Worm (Caenorhabditis elegans): ENCODE results near the gene ifo-1.

Gene ifo-1

DNA sequence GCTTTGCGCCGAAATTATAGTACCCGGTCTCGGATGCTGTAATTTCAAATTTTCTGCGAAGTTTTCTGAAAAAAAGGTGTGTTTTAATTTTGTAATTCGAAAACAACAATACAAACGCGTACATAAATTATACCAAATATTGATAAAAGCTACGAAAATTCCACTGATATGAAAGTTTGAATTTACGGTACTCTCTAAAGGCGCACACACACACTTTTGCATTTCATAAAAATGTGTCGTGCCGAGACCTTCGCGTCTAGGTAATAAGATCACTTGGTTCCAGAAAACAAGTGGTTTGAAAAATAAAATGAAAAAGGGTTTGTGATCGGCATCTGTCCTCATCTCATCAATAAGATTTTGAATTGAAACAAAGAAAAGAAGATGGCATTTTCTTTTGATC lies 15.6 kb downstream of the ifo-1 start:
- TF ChIP-seq nhr-23 (tag; optimal IDR thresholded peaks at IDR 0.05) (no peak), nhr-6 (tag; optimal IDR thresholded peaks at IDR 0.05) (no peak), mdl-1 (tag; optimal IDR thresholded peaks at IDR 0.05) (no peak), egl-27 (tag; optimal IDR thresholded peaks at IDR 0.05) (no peak), aly-2 (tag; optimal IDR thresholded peaks at IDR 0.05) (no peak), sma-3 (GFP tag; optimal IDR thresholded peaks at IDR 0.05) (no peak), R02D3.7 (tag; optimal IDR thresholded peaks at IDR 0.05) (no peak), nhr-25 (tag; optimal IDR thresholded peaks at IDR 0.05) (no peak), unc-39 (tag; optimal IDR thresholded peaks at IDR 0.05) (no peak), lsy-2 (tag; optimal IDR thresholded peaks at IDR 0.05) (no peak), lin-13 (GFP tag; optimal IDR thresholded peaks at IDR 0.05) (no peak), snpc-4 (tag; optimal IDR thresholded peaks at IDR 0.05) (no peak), lin-39 (tag; optimal IDR thresholded peaks at IDR 0.05) (no peak), zag-1 (tag; optimal IDR thresholded peaks at IDR 0.05) (no peak)

DNA sequence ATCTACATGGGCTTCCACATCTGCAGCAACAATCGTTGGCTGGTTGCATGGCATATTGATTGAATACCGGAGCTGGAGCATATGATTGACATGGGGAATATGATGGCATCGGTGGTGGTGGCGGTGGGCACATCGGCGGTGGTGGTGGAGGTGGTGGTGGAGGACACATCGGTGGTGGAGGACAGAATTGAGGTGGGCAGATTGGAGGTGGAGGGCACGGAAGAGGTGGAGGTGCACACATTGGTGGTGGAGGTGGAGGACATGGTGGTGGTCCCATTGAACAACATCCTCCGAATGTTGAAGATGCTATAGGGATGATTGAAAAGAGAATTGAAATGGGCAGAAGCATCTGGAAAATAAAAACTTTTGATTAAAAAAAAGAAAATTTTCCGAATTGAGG lies 16.1 kb downstream of the ifo-1 start, which contains the start of gene grl-4:
grl-4 (minus strand) TSS at position 351 of the 400 bp plus-strand sequence.
- TF ChIP-seq Y55F3AM.14 (GFP tag; optimal IDR thresholded peaks at IDR 0.05): peak; percentile 3
- TF ChIP-seq nhr-6 (tag; optimal IDR thresholded peaks at IDR 0.05): no peak

DNA sequence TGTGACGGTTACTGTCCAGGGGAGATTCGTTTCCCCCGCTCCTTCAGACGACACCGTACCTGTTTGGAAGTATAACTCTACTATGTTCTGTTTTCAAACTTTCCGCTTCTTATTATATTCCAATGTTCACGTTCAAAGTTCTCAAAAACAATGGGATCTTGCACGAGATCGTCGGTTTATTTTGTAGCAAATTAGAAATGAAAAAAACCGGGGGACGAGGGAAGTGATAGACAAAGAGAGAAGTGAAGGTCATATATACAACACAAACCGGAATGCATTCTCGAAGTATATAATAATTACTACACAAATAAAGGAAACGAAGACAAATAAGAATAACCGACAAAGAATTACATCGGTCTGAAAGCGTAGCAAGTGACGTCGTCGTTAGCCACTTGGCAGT lies 16.8 kb downstream of the ifo-1 start:
- TF ChIP-seq snpc-4 (tag; optimal IDR thresholded peaks at IDR 0.05) (no peak), peb-1 (tag; optimal IDR thresholded peaks at IDR 0.05) (no peak), aly-2 (tag; optimal IDR thresholded peaks at IDR 0.05) (no peak), crh-2 (tag; optimal IDR thresholded peaks at IDR 0.05) (peak; percentile 19), nhr-10 (tag; optimal IDR thresholded peaks at IDR 0.05) (no peak), nhr-25 (tag; optimal IDR thresholded peaks at IDR 0.05) (peak; percentile 65)

DNA sequence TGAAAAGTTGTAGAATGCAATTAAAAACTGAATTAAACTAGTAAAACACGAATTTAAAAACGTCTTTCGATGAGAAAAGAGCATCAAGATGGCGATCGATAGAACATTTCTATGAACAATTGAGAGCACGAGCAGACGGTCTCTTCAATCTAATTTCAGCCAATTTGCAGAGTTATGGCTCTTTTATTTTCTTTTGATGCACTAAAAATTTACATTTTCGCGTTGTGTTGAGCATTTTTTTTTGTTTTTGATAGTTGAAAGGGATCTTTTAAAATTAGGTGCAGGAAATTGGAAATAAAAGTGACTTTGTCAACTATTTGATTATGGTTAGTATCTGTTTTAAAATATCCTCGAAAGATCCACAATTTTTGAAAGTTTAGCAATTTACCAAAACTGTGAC lies 17.5 kb downstream of the ifo-1 start, which contains the start of gene F42C5.6:
F42C5.6 (minus strand) TSS at position 101 of the 400 bp plus-strand sequence.
- no peak for TF ChIP-seq C34F6.9 (tag; optimal IDR thresholded peaks at IDR 0.05)
- no peak for TF ChIP-seq nhr-25 (tag; optimal IDR thresholded peaks at IDR 0.05)
- no peak for TF ChIP-seq nhr-10 (tag; optimal IDR thresholded peaks at IDR 0.05)
- no peak for TF ChIP-seq nhr-21 (tag; optimal IDR thresholded peaks at IDR 0.05)
- TF ChIP-seq dmd-4 (tag; optimal IDR thresholded peaks at IDR 0.05): no peak
- no peak for TF ChIP-seq lin-39 (tag; optimal IDR thresholded peaks at IDR 0.05)
- no peak for TF ChIP-seq ztf-4 (tag; optimal IDR thresholded peaks at IDR 0.05)
- TF ChIP-seq ceh-82 (tag; optimal IDR thresholded peaks at IDR 0.05): no peak
- TF ChIP-seq zag-1 (tag; optimal IDR thresholded peaks at IDR 0.05): no peak
- TF ChIP-seq ztf-11 (tag; optimal IDR thresholded peaks at IDR 0.05): no peak
- no peak for TF ChIP-seq sem-4 (tag; optimal IDR thresholded peaks at IDR 0.05)
- TF ChIP-seq elt-3 (tag; optimal IDR thresholded peaks at IDR 0.05): no peak
- no peak for TF ChIP-seq nhr-12 (tag; optimal IDR thresholded peaks at IDR 0.05)
- no peak for TF ChIP-seq ceh-16 (tag; optimal IDR thresholded peaks at IDR 0.05)
- no peak for TF ChIP-seq lin-13 (GFP tag; optimal IDR thresholded peaks at IDR 0.05)
- no peak for TF ChIP-seq skn-1 (tag; optimal IDR thresholded peaks at IDR 0.05)

DNA sequence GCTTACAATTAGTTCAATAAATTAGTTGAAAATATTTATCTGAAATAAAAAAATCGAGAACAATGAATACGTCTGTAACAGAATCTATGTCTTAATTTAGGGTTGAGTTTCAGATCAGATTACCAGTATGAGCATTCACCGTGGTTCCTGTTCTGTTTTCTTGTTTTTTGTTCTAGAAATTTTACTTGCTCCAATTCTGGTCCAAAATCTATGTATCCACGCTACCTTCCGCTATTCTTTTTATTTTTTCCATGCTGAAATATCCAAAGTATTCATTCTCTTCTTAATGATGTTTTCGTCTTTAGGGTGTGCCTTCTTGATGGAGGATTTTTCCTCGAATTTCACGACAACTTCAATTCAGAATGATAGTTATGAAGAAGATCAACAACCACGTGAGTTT lies 21.1 kb downstream of the ifo-1 start, which contains the start of gene npr-27:
npr-27 (plus strand) TSS at position 301 of the 400 bp plus-strand sequence.
- TF ChIP-seq Y55F3AM.14 (GFP tag; optimal IDR thresholded peaks at IDR 0.05) (no peak), snpc-4 (tag; optimal IDR thresholded peaks at IDR 0.05) (no peak), fos-1 (tag; optimal IDR thresholded peaks at IDR 0.05) (no peak), aly-2 (tag; optimal IDR thresholded peaks at IDR 0.05) (no peak), skn-1 (tag; optimal IDR thresholded peaks at IDR 0.05) (no peak), lin-11 (tag; optimal IDR thresholded peaks at IDR 0.05) (no peak), nhr-12 (tag; optimal IDR thresholded peaks at IDR 0.05) (no peak), ceh-82 (tag; optimal IDR thresholded peaks at IDR 0.05) (no peak)

DNA sequence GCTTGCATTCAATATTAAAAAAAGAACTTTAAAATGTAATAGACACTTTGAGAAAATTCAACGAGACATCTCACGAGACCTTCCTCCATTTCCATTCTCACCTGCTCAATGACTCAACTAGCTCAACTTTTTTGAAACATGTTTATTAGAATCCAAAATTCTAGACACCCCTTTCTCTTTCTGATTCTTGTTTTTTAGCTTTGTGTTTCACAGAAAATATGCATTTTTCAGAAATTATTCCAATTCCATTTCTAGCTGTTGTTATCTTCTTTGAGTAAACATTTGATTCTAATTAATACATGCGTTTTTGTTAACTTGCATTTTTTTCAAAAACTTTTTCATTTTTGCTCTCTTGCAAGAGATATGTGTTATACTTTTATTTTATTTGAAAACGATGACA lies 25.0 kb downstream of the ifo-1 start:
- TF ChIP-seq lin-13 (GFP tag; optimal IDR thresholded peaks at IDR 0.05) (no peak), skn-1 (tag; optimal IDR thresholded peaks at IDR 0.05) (no peak), fos-1 (tag; optimal IDR thresholded peaks at IDR 0.05) (no peak), nhr-237 (tag; optimal IDR thresholded peaks at IDR 0.05) (no peak), sma-3 (GFP tag; optimal IDR thresholded peaks at IDR 0.05) (no peak), zag-1 (tag; optimal IDR thresholded peaks at IDR 0.05) (no peak), crh-2 (tag; optimal IDR thresholded peaks at IDR 0.05) (no peak), C34F6.9 (tag; optimal IDR thresholded peaks at IDR 0.05) (no peak), unc-55 (GFP tag; optimal IDR thresholded peaks at IDR 0.05) (no peak), ama-1 (optimal IDR thresholded peaks at IDR 0.05) (no peak), ztf-11 (tag; optimal IDR thresholded peaks at IDR 0.05) (no peak), F13H6.1 (tag; optimal IDR thresholded peaks at IDR 0.05) (no peak), nhr-6 (tag; optimal IDR thresholded peaks at IDR 0.05) (no peak), nhr-77 (tag; optimal IDR thresholded peaks at IDR 0.05) (no peak), nhr-11 (tag; optimal IDR thresholded peaks at IDR 0.05) (no peak), mab-5 (tag; optimal IDR thresholded peaks at IDR 0.05) (no peak), unc-62 (GFP tag; optimal IDR thresholded peaks at IDR 0.05) (no peak), dmd-4 (tag; optimal IDR thresholded peaks at IDR 0.05) (no peak)

Data from whole organism, L2 larva.